Worm (Caenorhabditis elegans) whole organism, mixed stage, embryonic: ENCODE data around the gene xrn-1.

ENCODE experiments used
- M03D4.4 ChIP-seq: sonication (generic microtip); optimal IDR thresholded peaks from 2 replicates; lab custom pipeline; 2017; ENCODE audit warnings: mild to moderate bottlenecking, missing genetic modification characterization, missing compliant biosample characterization
- bed-3 ChIP-seq: fragments of 200-800 bp; sonication (Bioruptor generic); optimal IDR thresholded peaks from 3 replicates; lab custom pipeline; 2018; ENCODE audit warnings: mild to moderate bottlenecking, missing genetic modification characterization, moderate library complexity, missing compliant biosample characterization
- blmp-1 ChIP-seq: fragments of 150-350 bp; optimal IDR thresholded peaks from 2 replicates; lab custom pipeline; 2014; ENCODE audit warnings: missing biosample characterization, missing genetic modification characterization
- ceh-39 ChIP-seq: fragments of 150-350 bp; optimal IDR thresholded peaks from 2 replicates; lab custom pipeline; 2014; ENCODE audit warnings: missing biosample characterization, missing genetic modification characterization
- ceh-43 ChIP-seq: fragments of 200-800 bp; sonication (Bioruptor generic); optimal IDR thresholded peaks from 2 replicates; lab custom pipeline; 2018; ENCODE audit warnings: mild to moderate bottlenecking, missing genetic modification characterization, moderate library complexity, missing compliant biosample characterization
- ceh-83 ChIP-seq: fragments of 200-800 bp; sonication (Bioruptor generic); optimal IDR thresholded peaks from 2 replicates; lab custom pipeline; 2018; ENCODE audit warnings: mild to moderate bottlenecking, missing genetic modification characterization, missing compliant biosample characterization
- ces-1 ChIP-seq: fragments of 150-350 bp; optimal IDR thresholded peaks from 2 replicates; lab custom pipeline; 2014; ENCODE audit warnings: missing biosample characterization, missing genetic modification reagents, missing genetic modification characterization
- cnd-1 ChIP-seq: fragments of 200-800 bp; sonication (Bioruptor generic); optimal IDR thresholded peaks from 2 replicates; lab custom pipeline; 2018; ENCODE audit warnings: mild to moderate bottlenecking, missing genetic modification characterization, missing compliant biosample characterization
- drap-1 ChIP-seq: fragments of 200-800 bp; sonication (Bioruptor generic); optimal IDR thresholded peaks from 3 replicates; lab custom pipeline; 2018; ENCODE audit warnings: mild to moderate bottlenecking, missing genetic modification characterization, missing compliant biosample characterization
- elt-1 ChIP-seq: sonication (generic microtip); optimal IDR thresholded peaks from 2 replicates; lab custom pipeline; 2017; ENCODE audit warnings: missing genetic modification characterization, mild to moderate bottlenecking, missing compliant biosample characterization, antibody characterized with exemption, moderate library complexity, borderline replicate concordance; ENCODE audit not compliant: insufficient read depth
- elt-3 ChIP-seq: fragments of 150-350 bp; optimal IDR thresholded peaks from 2 replicates; lab custom pipeline; 2014; ENCODE audit warnings: missing biosample characterization, missing genetic modification characterization
- flh-1 ChIP-seq: fragments of 200-800 bp; sonication (Bioruptor generic); optimal IDR thresholded peaks from 2 replicates; lab custom pipeline; 2018; ENCODE audit warnings: mild to moderate bottlenecking, missing genetic modification characterization, moderate library complexity, missing compliant biosample characterization
- ham-2 ChIP-seq: fragments of 200-800 bp; sonication (Bioruptor generic); optimal IDR thresholded peaks from 2 replicates; lab custom pipeline; 2018; ENCODE audit warnings: mild to moderate bottlenecking, missing genetic modification characterization, missing compliant biosample characterization
- hlh-1 ChIP-seq: fragments of 150-350 bp; optimal IDR thresholded peaks from 2 replicates; lab custom pipeline; 2014; ENCODE audit warnings: missing biosample characterization, missing genetic modification reagents, missing genetic modification characterization
- lin-13 ChIP-seq: fragments of 150-350 bp; optimal IDR thresholded peaks from 2 replicates; lab custom pipeline; 2014; ENCODE audit warnings: missing biosample characterization, missing genetic modification characterization
- lin-32 ChIP-seq: fragments of 200-800 bp; sonication (Bioruptor generic); optimal IDR thresholded peaks from 2 replicates; lab custom pipeline; 2018; ENCODE audit warnings: mild to moderate bottlenecking, missing genetic modification characterization, missing compliant biosample characterization
- lsy-2 ChIP-seq: fragments of 150-350 bp; optimal IDR thresholded peaks from 2 replicates; lab custom pipeline; 2014; ENCODE audit warnings: missing biosample characterization, missing genetic modification characterization
- mab-5 ChIP-seq: fragments of 150-350 bp; optimal IDR thresholded peaks from 2 replicates; lab custom pipeline; 2014; ENCODE audit warnings: missing biosample characterization, missing genetic modification characterization
- mep-1 ChIP-seq: fragments of 150-350 bp; optimal IDR thresholded peaks from 2 replicates; lab custom pipeline; 2017; ENCODE audit warnings: missing biosample characterization, missing genetic modification reagents, missing genetic modification characterization, inconsistent platforms
- mls-2 ChIP-seq: sonication (generic microtip); optimal IDR thresholded peaks from 2 replicates; lab custom pipeline; 2016; ENCODE audit warnings: mild to moderate bottlenecking, missing genetic modification characterization, moderate library complexity, missing compliant biosample characterization
- nhr-12 ChIP-seq: fragments of 150-350 bp; optimal IDR thresholded peaks from 2 replicates; lab custom pipeline; 2014; ENCODE audit warnings: missing biosample characterization, missing genetic modification characterization
- nhr-2 ChIP-seq: fragments of 150-350 bp; optimal IDR thresholded peaks from 2 replicates; lab custom pipeline; 2014; ENCODE audit warnings: missing biosample characterization, missing genetic modification characterization
- nhr-237 ChIP-seq: fragments of 150-350 bp; optimal IDR thresholded peaks from 2 replicates; lab custom pipeline; 2014; ENCODE audit warnings: missing biosample characterization, missing genetic modification characterization
- nhr-28 ChIP-seq: fragments of 150-350 bp; optimal IDR thresholded peaks from 2 replicates; lab custom pipeline; 2014; ENCODE audit warnings: missing biosample characterization, missing genetic modification characterization
- pha-4 ChIP-seq: fragments of 150-350 bp; optimal IDR thresholded peaks from 2 replicates; lab custom pipeline; 2018; ENCODE audit warnings: missing biosample characterization, missing genetic modification reagents, missing genetic modification characterization
- snpc-4 ChIP-seq: fragments of 150-350 bp; optimal IDR thresholded peaks from 2 replicates; lab custom pipeline; 2014; ENCODE audit warnings: missing biosample characterization, missing genetic modification characterization
- unc-120 ChIP-seq: sonication (generic microtip); optimal IDR thresholded peaks from 2 replicates; lab custom pipeline; 2017; ENCODE audit warnings: missing genetic modification characterization, missing compliant biosample characterization; ENCODE audit not compliant: poor library complexity, severe bottlenecking
- unc-39 ChIP-seq: fragments of 150-350 bp; optimal IDR thresholded peaks from 2 replicates; lab custom pipeline; 2014; ENCODE audit warnings: missing biosample characterization, missing genetic modification characterization
- unc-62 ChIP-seq: fragments of 150-350 bp; optimal IDR thresholded peaks from 2 replicates; lab custom pipeline; 2014; ENCODE audit warnings: missing biosample characterization, missing genetic modification reagents, missing genetic modification characterization
- zip-8 ChIP-seq: fragments of 150-350 bp; optimal IDR thresholded peaks from 2 replicates; lab custom pipeline; 2014; ENCODE audit warnings: missing biosample characterization, missing genetic modification characterization

xrn-1 gene

ce11 chrII:14106164-14106563 lies 37.5 kb downstream of the xrn-1 start:
- no peak for TF ChIP-seq snpc-4 (tag; lab: Kevin White, UChicago)
- TF ChIP-seq hlh-1 (tag; lab: Kevin White, UChicago): no peak
- no peak for TF ChIP-seq mab-5 (tag; lab: Kevin White, UChicago)
- TF ChIP-seq mep-1 (tag; lab: Kevin White, UChicago): no peak
- TF ChIP-seq nhr-12 (tag; lab: Kevin White, UChicago): no peak
- TF ChIP-seq nhr-28 (tag; lab: Kevin White, UChicago): no peak
- no peak for TF ChIP-seq ces-1 (GFP tag; lab: Kevin White, UChicago)
- no peak for TF ChIP-seq cnd-1 (tag; lab: Kevin White, UChicago)
- no peak for TF ChIP-seq bed-3 (GFP tag; lab: Kevin White, UChicago)

- TF ChIP-seq elt-1 (peak; percentile 55), unc-62 (GFP tag; lab: Kevin White, UChicago) (no peak)
Measured at ce11 chrII:14109184-14109664, 40.5 kb downstream of the xrn-1 start, which contains the start of gene cpg-7. Gene cpg-7 (minus strand): TSS chrII:14109234.

- TF ChIP-seq cnd-1 (tag; lab: Kevin White, UChicago) (no peak), elt-3 (no peak), lin-32 (no peak), ceh-43 (GFP tag; lab: Kevin White, UChicago) (no peak), flh-1 (no peak), unc-39 (no peak), elt-1 (no peak)
Measured at ce11 chrII:14112842-14113241, 44.1 kb downstream of the xrn-1 start.

ce11 chrII:14118391-14118790 lies 49.7 kb downstream of the xrn-1 start:
- no peak for TF ChIP-seq blmp-1
- no peak for TF ChIP-seq lsy-2
- TF ChIP-seq ceh-39 (tag; lab: Kevin White, UChicago): no peak
- TF ChIP-seq nhr-12 (tag; lab: Kevin White, UChicago): no peak
- TF ChIP-seq lin-13 (tag; lab: Kevin White, UChicago): no peak
- no peak for TF ChIP-seq M03D4.4 (tag; lab: Kevin White, UChicago)
- TF ChIP-seq mab-5 (tag; lab: Kevin White, UChicago): no peak
- TF ChIP-seq ham-2 (GFP tag; lab: Kevin White, UChicago): no peak
- no peak for TF ChIP-seq mls-2
- TF ChIP-seq nhr-28 (tag; lab: Kevin White, UChicago): no peak
- no peak for TF ChIP-seq unc-39
- TF ChIP-seq lin-32: no peak
- no peak for TF ChIP-seq mep-1 (tag; lab: Kevin White, UChicago)
- no peak for TF ChIP-seq ceh-83 (GFP tag; lab: Kevin White, UChicago)
- no peak for TF ChIP-seq elt-1
- TF ChIP-seq zip-8 (tag; lab: Kevin White, UChicago): no peak
- no peak for TF ChIP-seq nhr-2 (tag; lab: Kevin White, UChicago)
- no peak for TF ChIP-seq unc-120 (tag; lab: Kevin White, UChicago)
- TF ChIP-seq pha-4 (tag; lab: Kevin White, UChicago): no peak
- no peak for TF ChIP-seq bed-3 (GFP tag; lab: Kevin White, UChicago)

ce11 chrII:14122065-14122464 lies 53.4 kb downstream of the xrn-1 start, which contains the start of gene K09E4.4:
Gene K09E4.4 (minus strand): TSS chrII:14122165.
- no peak for TF ChIP-seq unc-62 (GFP tag; lab: Kevin White, UChicago)
- no peak for TF ChIP-seq hlh-1 (tag; lab: Kevin White, UChicago)
- no peak for TF ChIP-seq ces-1 (GFP tag; lab: Kevin White, UChicago)
- TF ChIP-seq ceh-39 (tag; lab: Kevin White, UChicago): no peak
- TF ChIP-seq drap-1 (GFP tag; lab: Kevin White, UChicago): no peak
- no peak for TF ChIP-seq bed-3 (GFP tag; lab: Kevin White, UChicago)
- no peak for TF ChIP-seq nhr-237
- no peak for TF ChIP-seq ceh-43 (GFP tag; lab: Kevin White, UChicago)
- TF ChIP-seq lin-13 (tag; lab: Kevin White, UChicago): no peak
- TF ChIP-seq unc-120 (tag; lab: Kevin White, UChicago): no peak
- no peak for TF ChIP-seq nhr-2 (tag; lab: Kevin White, UChicago)
- no peak for TF ChIP-seq lin-32
- no peak for TF ChIP-seq M03D4.4 (tag; lab: Kevin White, UChicago)
- no peak for TF ChIP-seq elt-1
- TF ChIP-seq zip-8 (tag; lab: Kevin White, UChicago): no peak
- TF ChIP-seq flh-1: no peak
